Worm (Caenorhabditis elegans): Measurements from ENCODE around the gene F36H9.5.

- TF ChIP-seq lsy-2 (tag; optimal IDR thresholded peaks at IDR 0.05) (no peak), nhr-76 (tag; optimal IDR thresholded peaks at IDR 0.05) (no peak), pha-4 (tag; optimal IDR thresholded peaks at IDR 0.05) (no peak), elt-3 (tag; optimal IDR thresholded peaks at IDR 0.05) (no peak), bed-3 (GFP tag; optimal IDR thresholded peaks at IDR 0.05) (no peak), mep-1 (tag; optimal IDR thresholded peaks at IDR 0.05) (no peak), unc-62 (GFP tag; optimal IDR thresholded peaks at IDR 0.05) (no peak), nhr-237 (tag; optimal IDR thresholded peaks at IDR 0.05) (no peak), unc-120 (tag; optimal IDR thresholded peaks at IDR 0.05; ENCODE audit: poor library complexity, severe bottlenecking) (no peak), unc-39 (tag; optimal IDR thresholded peaks at IDR 0.05) (no peak), snpc-4 (tag; optimal IDR thresholded peaks at IDR 0.05) (no peak), ztf-11 (tag; optimal IDR thresholded peaks at IDR 0.05) (no peak), drap-1 (GFP tag; optimal IDR thresholded peaks at IDR 0.05) (no peak), sptf-1 (tag; optimal IDR thresholded peaks at IDR 0.05) (no peak)
These were observed 47.3 kb downstream of the F36H9.5 start, which contains the start of gene str-160 for ce11 chrV:1734569-1734968.

Measured in whole organism, mixed stage, embryonic.